Fruit fly (Drosophila melanogaster): ENCODE results near the gene papi.
A peak's percentile ranks its signal among the peaks of the same experiment; 100 is the strongest.

Gene papi

DNA sequence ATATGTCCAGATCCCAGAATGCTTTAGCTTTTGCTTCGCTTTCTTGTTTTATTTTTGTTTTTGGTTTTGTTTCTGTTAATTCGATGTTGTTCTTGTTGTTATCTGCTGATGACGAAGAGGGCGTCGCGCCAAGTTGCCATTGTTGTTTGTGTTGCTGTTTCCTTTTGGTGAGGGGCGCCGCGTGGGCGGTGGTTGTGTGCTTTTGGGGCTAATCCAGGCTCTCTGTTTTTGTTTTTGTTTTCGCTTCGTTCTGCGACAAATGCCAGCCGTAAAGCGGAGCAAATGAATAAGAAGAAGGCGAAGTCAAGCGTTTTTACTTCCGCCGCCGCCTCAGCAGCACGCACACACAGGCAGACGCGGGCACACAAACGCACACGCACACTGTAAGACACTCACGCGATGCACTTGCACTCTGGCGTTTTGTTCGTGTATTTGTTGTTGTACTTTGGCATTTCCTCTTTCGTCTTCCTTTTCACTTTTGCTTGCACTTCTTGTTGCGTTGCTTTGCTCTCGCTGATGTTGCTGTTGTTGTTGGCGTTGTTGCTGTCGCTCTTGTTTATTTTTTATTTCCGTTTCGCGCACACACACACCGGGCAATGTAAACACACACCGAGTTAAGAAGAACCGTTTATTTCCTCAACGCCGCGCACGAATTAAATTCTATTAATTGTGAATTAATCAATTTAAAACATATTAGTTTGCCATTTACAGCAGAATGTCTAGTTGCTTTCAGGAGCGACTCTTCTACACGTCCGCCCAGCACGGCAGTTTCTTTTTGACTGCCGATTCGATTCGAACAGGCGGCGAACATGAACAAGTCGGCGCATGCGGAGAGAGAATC, 42.4 kb upstream of the papi start, which contains the start of gene aop:
Gene aop (minus strand): TSS at position 786 of the 841 bp plus-strand sequence.
- TF ChIP-seq CG10348 (GFP tag; IDR thresholded peaks at IDR 0.05) (no peak), CG4496 (GFP tag; IDR thresholded peaks at IDR 0.05) (0 out of 3 replicates have a peak, but pooled peaks have one; percentile 23), Pif1A (GFP tag; optimal IDR thresholded peaks at IDR 0.05) (peak; percentile 38), CG14655 (GFP tag; optimal IDR thresholded peaks at IDR 0.05) (peak; percentile 30), gl (tag; optimal IDR thresholded peaks at IDR 0.05) (peak; percentile 22), CG9948 (tag; optimal IDR thresholded peaks at IDR 0.05) (peak; percentile 5), CG17806 (tag; optimal IDR thresholded peaks at IDR 0.05) (no peak), CG12605 (GFP tag; IDR thresholded peaks at IDR 0.05) (no peak), CG34367 (tag; optimal IDR thresholded peaks at IDR 0.05) (peak; percentile 42), fd96Ca (GFP tag; IDR thresholded peaks at IDR 0.05) (no peak; the same call in 2 of the 3 replicates), Snoo (tag; optimal IDR thresholded peaks at IDR 0.05) (peak; percentile 30), CG8301 (tag; optimal IDR thresholded peaks at IDR 0.05) (peak; percentile 10), CG13204 (GFP tag; optimal IDR thresholded peaks at IDR 0.05) (peak; percentile 57), CG8159 (tag; optimal IDR thresholded peaks at IDR 0.05) (peak; percentile 24), Pif1B (GFP tag; optimal IDR thresholded peaks at IDR 0.05) (peak; percentile 44), CG15710 (tag; optimal IDR thresholded peaks at IDR 0.05) (no peak), D1 (tag; optimal IDR thresholded peaks at IDR 0.05) (no peak), EcR (GFP tag; optimal IDR thresholded peaks at IDR 0.05) (peak; percentile 77), rn (GFP tag; IDR thresholded peaks at IDR 0.05) (0 out of 2 replicates have a peak, but pooled peaks have one; percentile 36), Ets98B (GFP tag; IDR thresholded peaks at IDR 0.05) (no peak), CG32121 (GFP tag; IDR thresholded peaks at IDR 0.05) (no peak)

DNA sequence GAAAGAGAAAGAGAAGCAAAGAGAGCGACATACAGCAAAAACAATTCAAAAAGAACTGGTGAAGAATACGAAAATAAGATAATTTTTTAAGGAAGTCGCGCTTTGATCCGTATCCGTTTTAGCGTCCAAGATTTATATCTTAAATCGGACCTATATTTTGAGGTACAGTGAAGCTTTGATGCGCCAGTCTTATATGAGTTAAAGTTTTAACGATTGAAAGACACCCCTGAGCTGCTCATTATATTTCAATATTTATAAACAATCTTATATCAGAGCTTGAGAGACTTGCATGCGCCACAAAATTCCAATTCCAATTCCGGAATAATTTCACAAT, 41.8 kb upstream of the papi start:
- TF ChIP-seq CG9948 (tag; optimal IDR thresholded peaks at IDR 0.05): no peak
- no peak for TF ChIP-seq rn (GFP tag; IDR thresholded peaks at IDR 0.05)
- TF ChIP-seq CG4496 (GFP tag; IDR thresholded peaks at IDR 0.05): peak; percentile 49
- TF ChIP-seq Snoo (tag; optimal IDR thresholded peaks at IDR 0.05): no peak
- peak; percentile 19 for TF ChIP-seq Ets98B (GFP tag; IDR thresholded peaks at IDR 0.05)
- 0 out of 2 replicates have a peak, but pooled peaks have one; percentile 23 for TF ChIP-seq CG12605 (GFP tag; IDR thresholded peaks at IDR 0.05)

DNA sequence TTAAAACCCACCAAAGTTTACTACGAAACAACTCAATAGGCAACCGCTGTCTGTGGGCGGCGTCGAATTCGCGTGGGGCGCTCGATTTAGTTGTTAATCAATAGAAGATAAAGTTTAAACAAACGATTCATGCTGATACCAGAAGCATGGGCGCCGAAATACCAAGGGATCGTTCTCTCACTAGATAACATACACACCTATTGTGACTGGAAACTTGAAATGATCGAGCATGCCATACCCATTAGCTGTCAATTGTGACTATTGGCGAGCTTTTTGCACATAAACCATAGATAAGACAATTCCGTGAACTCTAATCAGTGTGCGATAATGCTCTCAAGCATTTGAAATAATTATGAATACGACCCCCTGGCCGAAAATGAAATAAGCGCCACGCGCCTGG, 41.2 kb upstream of the papi start:
- no peak for TF ChIP-seq CG8159 (tag; optimal IDR thresholded peaks at IDR 0.05)
- TF ChIP-seq fd96Ca (GFP tag; IDR thresholded peaks at IDR 0.05): 0 out of 3 replicates have a peak, but pooled peaks have one; percentile 5
- TF ChIP-seq D1 (tag; optimal IDR thresholded peaks at IDR 0.05): no peak
- no peak for TF ChIP-seq CG12605 (GFP tag; IDR thresholded peaks at IDR 0.05)

DNA sequence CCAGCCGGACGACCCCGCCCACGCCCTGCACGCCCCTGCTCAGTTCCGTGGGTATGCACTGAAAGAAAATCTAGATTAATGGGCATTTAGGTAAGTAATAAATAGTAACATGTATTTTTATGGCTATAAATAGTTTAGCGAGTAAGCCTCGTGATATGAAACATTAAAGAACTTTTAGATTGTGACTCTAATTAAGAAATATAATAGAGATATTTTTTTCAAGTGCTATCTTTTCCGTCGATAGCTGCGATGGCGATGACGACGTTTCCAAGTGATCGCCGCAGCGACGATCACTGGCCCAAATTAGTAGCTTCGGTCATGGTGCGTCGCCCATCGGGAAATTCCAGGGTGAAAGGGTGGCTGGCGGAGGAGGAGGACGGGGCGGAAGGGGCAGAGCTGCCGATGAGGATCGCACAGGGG, 40.4 kb upstream of the papi start:
- peak; percentile 89 for TF ChIP-seq CG17806 (tag; optimal IDR thresholded peaks at IDR 0.05)
- TF ChIP-seq CG8159 (tag; optimal IDR thresholded peaks at IDR 0.05): peak; percentile 89
- TF ChIP-seq CG32121 (GFP tag; IDR thresholded peaks at IDR 0.05): peak; percentile 90
- peak; percentile 91 for TF ChIP-seq Ets98B (GFP tag; IDR thresholded peaks at IDR 0.05)
- peak; percentile 88 for TF ChIP-seq Pif1A (GFP tag; optimal IDR thresholded peaks at IDR 0.05)
- peak; percentile 73 for TF ChIP-seq Snoo (tag; optimal IDR thresholded peaks at IDR 0.05)
- peak; percentile 61 for TF ChIP-seq EcR (GFP tag; optimal IDR thresholded peaks at IDR 0.05)
- peak; percentile 69 for TF ChIP-seq CG13204 (GFP tag; optimal IDR thresholded peaks at IDR 0.05)
- peak; percentile 89 for TF ChIP-seq CG9948 (tag; optimal IDR thresholded peaks at IDR 0.05)
- TF ChIP-seq D1 (tag; optimal IDR thresholded peaks at IDR 0.05): peak; percentile 42
- peak; percentile 85 for TF ChIP-seq CG15710 (tag; optimal IDR thresholded peaks at IDR 0.05)
- peak; percentile 78 for TF ChIP-seq rn (GFP tag; IDR thresholded peaks at IDR 0.05)
- TF ChIP-seq CG8301 (tag; optimal IDR thresholded peaks at IDR 0.05): peak; percentile 89
- peak; percentile 80 for TF ChIP-seq CG34367 (tag; optimal IDR thresholded peaks at IDR 0.05)
- TF ChIP-seq CG12605 (GFP tag; IDR thresholded peaks at IDR 0.05): peak; percentile 89
- TF ChIP-seq CG14655 (GFP tag; optimal IDR thresholded peaks at IDR 0.05): peak; percentile 90
- TF ChIP-seq gl (tag; optimal IDR thresholded peaks at IDR 0.05): peak; percentile 67
- peak; percentile 78 for TF ChIP-seq Pif1B (GFP tag; optimal IDR thresholded peaks at IDR 0.05)
- TF ChIP-seq fd96Ca (GFP tag; IDR thresholded peaks at IDR 0.05): peak; percentile 82; the same call in 2 of the 3 replicates
- TF ChIP-seq CG4496 (GFP tag; IDR thresholded peaks at IDR 0.05): peak; percentile 90
- peak; percentile 50; the same call in 1 of the 2 replicates for TF ChIP-seq CG10348 (GFP tag; IDR thresholded peaks at IDR 0.05)

DNA sequence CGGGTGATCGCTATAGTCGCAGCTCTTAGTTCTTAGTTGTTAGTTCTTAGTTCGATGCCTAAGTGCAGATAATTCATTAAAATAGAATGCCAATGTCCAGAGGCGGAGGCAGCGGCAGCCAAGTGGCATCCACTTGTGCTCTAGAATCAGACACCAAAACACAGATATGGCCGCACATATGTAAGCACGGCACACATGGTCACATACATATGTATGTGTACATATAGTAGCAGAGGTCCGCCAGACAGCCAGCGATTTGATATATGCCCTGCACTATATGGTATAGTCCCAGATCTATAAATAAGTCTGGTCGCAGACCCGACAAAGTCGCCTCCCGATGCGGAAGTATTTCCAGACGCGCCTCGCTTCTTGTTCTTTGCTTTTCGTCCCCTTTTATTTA, 39.9 kb upstream of the papi start:
- peak; percentile 15; the same call in 1 of the 2 replicates for TF ChIP-seq CG32121 (GFP tag; IDR thresholded peaks at IDR 0.05)
- no peak for TF ChIP-seq Ets98B (GFP tag; IDR thresholded peaks at IDR 0.05)

DNA sequence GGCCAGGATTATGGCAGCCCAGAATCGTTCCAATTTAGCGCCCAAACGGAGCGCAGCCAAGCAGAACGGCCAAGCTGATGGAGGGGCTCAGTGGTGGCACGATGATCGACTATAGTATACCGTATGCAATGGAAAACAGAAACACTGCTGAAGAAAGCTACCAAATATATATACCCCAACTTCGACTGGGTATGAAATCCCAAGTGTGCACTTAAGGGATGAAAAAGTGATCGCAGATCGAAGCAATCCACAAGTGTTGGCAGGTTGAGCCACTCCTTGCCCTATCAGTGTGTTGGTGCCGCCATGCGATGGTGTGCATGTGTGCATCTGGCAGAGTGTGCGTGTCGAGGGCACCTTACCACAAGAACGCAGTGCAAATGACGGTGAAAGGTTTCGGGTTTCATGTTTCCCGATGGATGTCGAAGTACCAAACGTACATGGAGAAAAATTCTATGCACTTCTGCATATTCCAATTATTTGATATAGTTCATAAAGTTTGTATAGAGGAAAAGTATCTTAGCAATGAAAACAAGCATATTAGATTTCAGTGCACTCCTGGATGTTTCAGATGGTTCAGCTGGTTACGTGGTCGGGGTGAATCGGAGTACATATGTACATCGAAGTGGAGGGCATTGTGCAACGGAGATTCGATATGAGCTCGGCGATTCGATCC, 38.4 kb upstream of the papi start:
- TF ChIP-seq fd96Ca (GFP tag; IDR thresholded peaks at IDR 0.05) (no peak), EcR (GFP tag; optimal IDR thresholded peaks at IDR 0.05) (no peak), Pif1A (GFP tag; optimal IDR thresholded peaks at IDR 0.05) (no peak), CG17806 (tag; optimal IDR thresholded peaks at IDR 0.05) (no peak), CG4496 (GFP tag; IDR thresholded peaks at IDR 0.05) (no peak), D1 (tag; optimal IDR thresholded peaks at IDR 0.05) (no peak), gl (tag; optimal IDR thresholded peaks at IDR 0.05) (no peak)

Data from whole organism, pupa.